Worm (Caenorhabditis elegans) whole organism, L1 larva: Measurements from ENCODE around the gene K04C2.8.

Experiments used
- mef-2 ChIP-seq: fragments of 150-350 bp; optimal IDR thresholded peaks from 2 replicates; lab custom pipeline; 2014; ENCODE audit warnings: missing biosample characterization, missing genetic modification characterization
- nhr-12 ChIP-seq: sonication (generic microtip); optimal IDR thresholded peaks from 2 replicates; lab custom pipeline; 2017; ENCODE audit warnings: missing biosample characterization, missing genetic modification characterization
- nhr-28 ChIP-seq: fragments of 150-350 bp; optimal IDR thresholded peaks from 2 replicates; lab custom pipeline; 2014; ENCODE audit warnings: missing biosample characterization, missing genetic modification characterization
- sox-4 ChIP-seq: sonication (generic microtip); optimal IDR thresholded peaks from 2 replicates; lab custom pipeline; 2016; ENCODE audit warnings: missing genetic modification characterization, missing compliant biosample characterization
- zag-1 ChIP-seq: fragments of 150-350 bp; optimal IDR thresholded peaks from 2 replicates; lab custom pipeline; 2014; ENCODE audit warnings: missing biosample characterization, missing genetic modification characterization

DNA sequence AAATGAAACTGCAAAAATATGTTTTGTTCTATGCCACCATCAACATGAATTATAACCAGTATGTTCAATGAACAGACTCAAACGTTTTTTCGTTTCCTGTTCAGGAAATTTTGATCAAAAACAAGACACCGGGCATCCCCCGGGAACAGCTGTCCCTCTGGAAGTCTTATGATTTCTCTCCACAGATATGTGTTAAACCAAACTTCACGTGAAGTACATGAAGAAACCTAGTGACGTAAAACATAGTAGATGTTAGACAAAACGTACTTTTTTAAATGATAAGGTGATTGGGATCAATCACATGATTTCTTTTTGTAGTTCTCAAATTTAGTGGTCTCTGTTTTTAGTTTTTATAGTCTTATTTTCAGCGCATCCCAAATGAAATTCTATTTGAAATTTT is 28.4 kb downstream of the K04C2.8 start:
- no peak for TF ChIP-seq mef-2 (tag; lab: Kevin White, UChicago)
- no peak for TF ChIP-seq sox-4 (tag; lab: Kevin White, UChicago)
- TF ChIP-seq nhr-28 (tag; lab: Kevin White, UChicago): no peak
- TF ChIP-seq nhr-12: no peak
- TF ChIP-seq zag-1 (tag; lab: Kevin White, UChicago): no peak
